Worm (Caenorhabditis elegans): ENCODE measurements around the gene C13E3.1.

DNA sequence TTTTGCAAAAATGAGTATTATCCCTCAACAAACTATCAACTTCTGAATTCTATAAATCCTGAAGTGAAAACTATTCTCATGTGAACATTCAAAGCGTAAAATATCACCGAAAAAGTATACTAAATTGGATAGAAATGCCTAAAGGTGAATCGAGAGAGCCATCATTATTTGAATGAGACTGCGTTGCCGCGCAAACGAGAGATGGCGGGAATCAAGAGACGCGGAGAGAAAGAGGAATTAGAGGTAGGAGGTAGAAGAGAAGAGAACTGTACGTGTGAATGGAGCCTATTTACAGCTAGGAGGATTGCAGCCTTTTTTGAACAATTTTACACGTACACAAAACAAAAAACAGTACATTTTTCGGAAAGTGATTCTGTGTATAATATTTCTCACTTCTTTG is 33.4 kb upstream of the C13E3.1 start:
- TF ChIP-seq unc-62 (GFP tag; optimal IDR thresholded peaks at IDR 0.05) (no peak), mdl-1 (tag; optimal IDR thresholded peaks at IDR 0.05) (no peak), R02D3.7 (tag; optimal IDR thresholded peaks at IDR 0.05) (no peak), nhr-12 (tag; optimal IDR thresholded peaks at IDR 0.05) (no peak), ztf-11 (tag; optimal IDR thresholded peaks at IDR 0.05) (no peak), zag-1 (tag; optimal IDR thresholded peaks at IDR 0.05) (no peak), blmp-1 (tag; optimal IDR thresholded peaks at IDR 0.05; ENCODE audit: insufficient read depth) (no peak), ama-1 (optimal IDR thresholded peaks at IDR 0.05) (no peak), nhr-11 (tag; optimal IDR thresholded peaks at IDR 0.05) (no peak), nhr-237 (tag; optimal IDR thresholded peaks at IDR 0.05) (no peak), elt-1 (tag; optimal IDR thresholded peaks at IDR 0.05) (no peak)
